Worm (Caenorhabditis elegans) whole organism, mixed stage, embryonic: ENCODE results near the gene M04G7.1.

Experiments used
- M03D4.4 ChIP-seq: sonication (generic microtip); optimal IDR thresholded peaks from 2 replicates; lab custom pipeline; 2017; ENCODE audit warnings: mild to moderate bottlenecking, missing genetic modification characterization, missing compliant biosample characterization
- bed-3 ChIP-seq: fragments of 200-800 bp; sonication (Bioruptor generic); optimal IDR thresholded peaks from 3 replicates; lab custom pipeline; 2018; ENCODE audit warnings: mild to moderate bottlenecking, missing genetic modification characterization, moderate library complexity, missing compliant biosample characterization
- ceh-39 ChIP-seq: fragments of 150-350 bp; optimal IDR thresholded peaks from 2 replicates; lab custom pipeline; 2014; ENCODE audit warnings: missing biosample characterization, missing genetic modification characterization
- ceh-43 ChIP-seq: fragments of 200-800 bp; sonication (Bioruptor generic); optimal IDR thresholded peaks from 2 replicates; lab custom pipeline; 2018; ENCODE audit warnings: mild to moderate bottlenecking, missing genetic modification characterization, moderate library complexity, missing compliant biosample characterization
- ceh-83 ChIP-seq: fragments of 200-800 bp; sonication (Bioruptor generic); optimal IDR thresholded peaks from 2 replicates; lab custom pipeline; 2018; ENCODE audit warnings: mild to moderate bottlenecking, missing genetic modification characterization, missing compliant biosample characterization
- ces-1 ChIP-seq: fragments of 150-350 bp; optimal IDR thresholded peaks from 2 replicates; lab custom pipeline; 2014; ENCODE audit warnings: missing biosample characterization, missing genetic modification reagents, missing genetic modification characterization
- cnd-1 ChIP-seq: fragments of 200-800 bp; sonication (Bioruptor generic); optimal IDR thresholded peaks from 2 replicates; lab custom pipeline; 2018; ENCODE audit warnings: mild to moderate bottlenecking, missing genetic modification characterization, missing compliant biosample characterization
- drap-1 ChIP-seq: fragments of 200-800 bp; sonication (Bioruptor generic); optimal IDR thresholded peaks from 3 replicates; lab custom pipeline; 2018; ENCODE audit warnings: mild to moderate bottlenecking, missing genetic modification characterization, missing compliant biosample characterization
- elt-1 ChIP-seq: sonication (generic microtip); optimal IDR thresholded peaks from 2 replicates; lab custom pipeline; 2017; ENCODE audit warnings: missing genetic modification characterization, mild to moderate bottlenecking, missing compliant biosample characterization, antibody characterized with exemption, moderate library complexity, borderline replicate concordance; ENCODE audit not compliant: insufficient read depth
- elt-3 ChIP-seq: fragments of 150-350 bp; optimal IDR thresholded peaks from 2 replicates; lab custom pipeline; 2014; ENCODE audit warnings: missing biosample characterization, missing genetic modification characterization
- flh-1 ChIP-seq: fragments of 200-800 bp; sonication (Bioruptor generic); optimal IDR thresholded peaks from 2 replicates; lab custom pipeline; 2018; ENCODE audit warnings: mild to moderate bottlenecking, missing genetic modification characterization, moderate library complexity, missing compliant biosample characterization
- ham-2 ChIP-seq: fragments of 200-800 bp; sonication (Bioruptor generic); optimal IDR thresholded peaks from 2 replicates; lab custom pipeline; 2018; ENCODE audit warnings: mild to moderate bottlenecking, missing genetic modification characterization, missing compliant biosample characterization
- hlh-1 ChIP-seq: fragments of 150-350 bp; optimal IDR thresholded peaks from 2 replicates; lab custom pipeline; 2014; ENCODE audit warnings: missing biosample characterization, missing genetic modification reagents, missing genetic modification characterization
- lin-13 ChIP-seq: fragments of 150-350 bp; optimal IDR thresholded peaks from 2 replicates; lab custom pipeline; 2014; ENCODE audit warnings: missing biosample characterization, missing genetic modification characterization
- lin-32 ChIP-seq: fragments of 200-800 bp; sonication (Bioruptor generic); optimal IDR thresholded peaks from 2 replicates; lab custom pipeline; 2018; ENCODE audit warnings: mild to moderate bottlenecking, missing genetic modification characterization, missing compliant biosample characterization
- lsy-2 ChIP-seq: fragments of 150-350 bp; optimal IDR thresholded peaks from 2 replicates; lab custom pipeline; 2014; ENCODE audit warnings: missing biosample characterization, missing genetic modification characterization
- mab-5 ChIP-seq: fragments of 150-350 bp; optimal IDR thresholded peaks from 2 replicates; lab custom pipeline; 2014; ENCODE audit warnings: missing biosample characterization, missing genetic modification characterization
- mep-1 ChIP-seq: fragments of 150-350 bp; optimal IDR thresholded peaks from 2 replicates; lab custom pipeline; 2017; ENCODE audit warnings: missing biosample characterization, missing genetic modification reagents, missing genetic modification characterization, inconsistent platforms
- mls-2 ChIP-seq: sonication (generic microtip); optimal IDR thresholded peaks from 2 replicates; lab custom pipeline; 2016; ENCODE audit warnings: mild to moderate bottlenecking, missing genetic modification characterization, moderate library complexity, missing compliant biosample characterization
- nhr-12 ChIP-seq: fragments of 150-350 bp; optimal IDR thresholded peaks from 2 replicates; lab custom pipeline; 2014; ENCODE audit warnings: missing biosample characterization, missing genetic modification characterization
- nhr-2 ChIP-seq: fragments of 150-350 bp; optimal IDR thresholded peaks from 2 replicates; lab custom pipeline; 2014; ENCODE audit warnings: missing biosample characterization, missing genetic modification characterization
- nhr-237 ChIP-seq: fragments of 150-350 bp; optimal IDR thresholded peaks from 2 replicates; lab custom pipeline; 2014; ENCODE audit warnings: missing biosample characterization, missing genetic modification characterization
- nhr-28 ChIP-seq: fragments of 150-350 bp; optimal IDR thresholded peaks from 2 replicates; lab custom pipeline; 2014; ENCODE audit warnings: missing biosample characterization, missing genetic modification characterization
- pha-4 ChIP-seq: fragments of 150-350 bp; optimal IDR thresholded peaks from 2 replicates; lab custom pipeline; 2018; ENCODE audit warnings: missing biosample characterization, missing genetic modification reagents, missing genetic modification characterization
- sem-2 ChIP-seq: fragments of 200-800 bp; sonication (Bioruptor generic); optimal IDR thresholded peaks from 2 replicates; lab custom pipeline; 2018; ENCODE audit warnings: mild to moderate bottlenecking, missing genetic modification characterization, missing compliant biosample characterization
- snpc-4 ChIP-seq: fragments of 150-350 bp; optimal IDR thresholded peaks from 2 replicates; lab custom pipeline; 2014; ENCODE audit warnings: missing biosample characterization, missing genetic modification characterization
- sptf-1 ChIP-seq: sonication (generic microtip); optimal IDR thresholded peaks from 2 replicates; lab custom pipeline; 2017; ENCODE audit warnings: mild to moderate bottlenecking, missing genetic modification characterization, moderate library complexity, missing compliant biosample characterization
- tbx-8 ChIP-seq: fragments of 200-800 bp; sonication (Bioruptor generic); optimal IDR thresholded peaks from 2 replicates; lab custom pipeline; 2018; ENCODE audit warnings: mild to moderate bottlenecking, missing genetic modification characterization, moderate library complexity, missing compliant biosample characterization
- unc-120 ChIP-seq: sonication (generic microtip); optimal IDR thresholded peaks from 2 replicates; lab custom pipeline; 2017; ENCODE audit warnings: missing genetic modification characterization, missing compliant biosample characterization; ENCODE audit not compliant: poor library complexity, severe bottlenecking
- unc-39 ChIP-seq: fragments of 150-350 bp; optimal IDR thresholded peaks from 2 replicates; lab custom pipeline; 2014; ENCODE audit warnings: missing biosample characterization, missing genetic modification characterization
- unc-62 ChIP-seq: fragments of 150-350 bp; optimal IDR thresholded peaks from 2 replicates; lab custom pipeline; 2014; ENCODE audit warnings: missing biosample characterization, missing genetic modification reagents, missing genetic modification characterization
- zip-8 ChIP-seq: fragments of 150-350 bp; optimal IDR thresholded peaks from 2 replicates; lab custom pipeline; 2014; ENCODE audit warnings: missing biosample characterization, missing genetic modification characterization
- ztf-11 ChIP-seq: fragments of 150-350 bp; optimal IDR thresholded peaks from 2 replicates; lab custom pipeline; 2014; ENCODE audit warnings: missing biosample characterization, missing genetic modification characterization

The M04G7.1 gene

DNA sequence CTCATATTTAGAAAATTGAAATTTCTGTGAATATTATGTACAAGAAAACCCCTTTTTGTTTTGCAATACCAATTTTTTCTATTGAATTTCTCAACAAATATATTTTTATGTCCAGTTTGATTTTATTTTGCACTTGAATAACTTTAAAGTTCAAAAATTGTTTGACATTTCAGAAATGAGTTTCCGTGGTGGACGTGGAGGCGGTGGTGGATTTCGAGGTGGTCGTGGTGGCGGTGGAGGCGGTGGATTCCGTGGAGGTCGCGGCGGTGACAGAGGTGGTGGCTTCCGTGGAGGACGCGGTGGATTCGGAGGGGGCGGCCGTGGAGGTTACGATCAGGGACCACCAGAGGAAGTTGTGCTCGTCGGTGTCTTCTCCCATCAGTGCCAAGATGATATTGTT is 29.6 kb upstream of the M04G7.1 start, which contains the start of gene garr-1:
Gene garr-1, plus strand, starts transcription at position 174 of the 400 bp plus-strand sequence.
- TF ChIP-seq sem-2 (GFP tag; lab: Kevin White, UChicago) (no peak), tbx-8 (GFP tag; lab: Kevin White, UChicago) (no peak), lsy-2 (no peak), ceh-39 (no peak), nhr-28 (tag; lab: Kevin White, UChicago) (no peak), pha-4 (tag; lab: Kevin White, UChicago) (no peak), ztf-11 (no peak), bed-3 (GFP tag; lab: Kevin White, UChicago) (no peak), unc-120 (tag; lab: Kevin White, UChicago) (no peak), drap-1 (GFP tag; lab: Kevin White, UChicago) (no peak), nhr-2 (tag; lab: Kevin White, UChicago) (no peak), mep-1 (tag; lab: Kevin White, UChicago) (no peak), ham-2 (GFP tag; lab: Kevin White, UChicago) (no peak), zip-8 (no peak)

DNA sequence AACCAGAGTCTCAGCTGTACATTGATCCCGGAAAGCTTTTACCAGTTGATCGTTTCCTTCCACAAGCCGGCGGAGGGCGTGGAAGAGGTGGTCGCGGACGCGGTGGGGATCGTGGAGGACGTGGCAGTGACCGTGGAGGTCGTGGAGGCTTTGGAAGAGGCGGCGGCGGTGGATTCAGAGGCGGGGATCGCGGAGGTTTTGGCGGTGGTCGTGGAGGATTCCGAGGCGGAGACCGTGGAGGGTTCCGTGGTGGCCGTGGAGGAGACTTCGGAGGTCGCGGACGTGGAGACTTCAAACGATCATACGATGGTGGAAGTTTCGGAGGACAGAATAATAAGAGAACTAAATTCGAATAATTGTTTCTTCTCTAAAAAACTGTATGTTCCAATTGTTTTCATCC is 29.0 kb upstream of the M04G7.1 start:
- TF ChIP-seq snpc-4 (tag; lab: Kevin White, UChicago): no peak
- TF ChIP-seq unc-39 (tag; lab: Kevin White, UChicago): no peak
- TF ChIP-seq, all 35 proteins: peak for 0

DNA sequence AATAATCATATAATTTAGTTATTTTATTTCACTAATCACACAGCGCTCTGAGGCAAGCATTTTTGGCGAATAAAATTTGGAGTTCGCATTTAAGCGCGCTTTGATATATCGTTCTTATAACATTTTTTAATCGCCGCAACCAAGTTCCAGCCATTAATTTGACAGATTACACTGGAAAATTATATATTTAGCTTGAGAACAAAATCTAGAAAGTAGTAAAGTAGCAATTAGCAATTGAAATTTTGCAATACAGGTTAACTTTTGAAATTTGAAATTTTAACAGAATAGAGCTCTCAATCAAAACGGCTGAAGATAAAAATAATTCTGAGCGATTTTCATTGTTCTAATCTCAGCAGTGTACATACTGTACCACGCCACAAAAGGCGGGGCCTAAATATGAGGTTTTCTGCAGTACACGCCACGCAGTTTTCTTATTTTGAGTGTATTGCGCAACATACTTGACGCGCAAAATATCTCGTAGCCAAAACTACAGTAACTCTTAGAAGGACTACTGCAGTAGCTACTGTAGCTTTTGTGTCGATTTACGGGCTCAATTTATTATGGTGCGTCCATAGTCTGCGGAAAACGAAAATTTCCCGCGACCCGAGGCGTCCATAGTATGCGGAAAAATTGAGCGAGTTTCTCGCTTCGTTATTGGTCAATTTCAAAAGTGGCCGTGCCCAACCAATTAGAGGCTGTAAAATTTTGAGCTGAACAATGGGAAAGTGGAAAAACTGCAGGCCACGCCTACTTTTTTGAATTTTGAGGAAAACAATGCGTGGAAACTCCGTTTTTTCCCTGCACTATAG is 28.3 kb upstream of the M04G7.1 start:
- TF ChIP-seq unc-120 (tag; lab: Kevin White, UChicago) (no peak), mab-5 (tag; lab: Kevin White, UChicago) (no peak), cnd-1 (tag; lab: Kevin White, UChicago) (no peak), zip-8 (peak; percentile 34), ceh-83 (no peak)

DNA sequence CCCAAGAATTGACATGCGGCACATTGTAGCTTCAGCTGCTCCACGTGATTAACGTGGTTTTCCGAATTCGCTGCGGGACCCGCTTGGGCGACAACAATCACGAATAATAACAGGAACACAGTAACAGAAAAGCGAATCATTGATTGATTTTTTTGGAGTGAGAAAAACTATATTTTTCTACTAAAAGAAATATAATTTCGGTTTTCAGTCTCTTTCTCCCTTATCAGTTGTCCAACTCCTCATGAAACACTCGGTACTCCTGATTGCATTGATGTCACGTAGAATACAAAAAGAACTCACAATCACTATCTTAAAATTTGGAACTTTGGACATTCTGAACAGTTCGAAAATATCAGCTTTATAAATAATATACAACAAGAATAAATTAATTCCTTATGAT is 26.7 kb upstream of the M04G7.1 start, which contains the start of gene Y66H1A.5:
Gene Y66H1A.5, minus strand, starts transcription at position 265 of the 400 bp plus-strand sequence.
- TF ChIP-seq unc-62 (GFP tag; lab: Kevin White, UChicago) (no peak), tbx-8 (GFP tag; lab: Kevin White, UChicago) (no peak), sem-2 (GFP tag; lab: Kevin White, UChicago) (no peak), nhr-12 (tag; lab: Kevin White, UChicago) (no peak), hlh-1 (tag; lab: Kevin White, UChicago) (no peak), elt-1 (no peak), lin-32 (GFP tag; lab: Kevin White, UChicago) (no peak), elt-3 (tag; lab: Kevin White, UChicago) (no peak), lin-13 (tag; lab: Kevin White, UChicago) (no peak), flh-1 (GFP tag; lab: Kevin White, UChicago) (no peak), mab-5 (tag; lab: Kevin White, UChicago) (no peak), mep-1 (tag; lab: Kevin White, UChicago) (no peak), sptf-1 (tag; lab: Kevin White, UChicago) (no peak), M03D4.4 (no peak), lsy-2 (no peak)

DNA sequence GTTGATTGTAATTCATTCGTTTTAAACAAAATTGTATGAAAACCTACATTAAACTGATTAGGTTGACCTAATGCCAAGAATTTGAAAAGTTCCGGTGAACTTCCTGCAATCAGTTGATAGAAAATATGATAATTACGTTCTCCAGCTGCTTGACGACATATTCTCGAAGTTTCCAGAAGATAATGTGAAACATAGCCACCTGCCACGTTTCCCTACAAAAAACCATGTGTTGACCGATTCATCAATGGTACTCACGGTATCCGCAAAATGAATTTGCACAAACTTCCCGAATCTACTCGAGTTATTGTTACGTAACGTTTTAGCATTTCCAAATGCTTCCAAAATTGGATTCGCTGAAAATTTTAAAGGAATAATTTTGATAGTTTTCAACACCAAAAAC is 17.2 kb upstream of the M04G7.1 start:
- TF ChIP-seq ceh-39: no peak
- no peak for TF ChIP-seq unc-39 (tag; lab: Kevin White, UChicago)
- TF ChIP-seq hlh-1 (tag; lab: Kevin White, UChicago): no peak
- TF ChIP-seq sptf-1 (tag; lab: Kevin White, UChicago): no peak
- no peak for TF ChIP-seq mep-1 (tag; lab: Kevin White, UChicago)
- no peak for TF ChIP-seq sem-2 (GFP tag; lab: Kevin White, UChicago)
- TF ChIP-seq ceh-83: no peak

DNA sequence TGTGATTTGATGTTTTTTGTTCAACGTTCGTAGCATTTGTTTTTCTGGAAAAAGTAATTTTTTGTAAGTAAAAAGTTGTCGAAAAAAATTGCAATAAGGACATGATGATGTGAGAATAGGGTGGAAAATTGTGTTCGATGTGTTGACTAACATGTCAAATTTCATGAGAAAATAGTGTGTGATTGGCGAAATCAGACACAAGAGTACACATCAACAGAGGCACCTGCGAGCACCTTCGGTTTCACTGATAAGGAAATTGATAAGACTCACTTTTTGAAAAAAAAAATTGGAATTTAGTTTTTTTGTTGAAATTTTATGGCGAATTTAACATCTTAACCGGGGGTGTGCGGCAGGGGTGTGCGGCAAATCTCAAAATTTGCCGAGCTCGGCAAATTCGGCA is 15.1 kb upstream of the M04G7.1 start, which contains the start of gene hum-8:
Gene hum-8, minus strand, starts transcription at position 46 of the 400 bp plus-strand sequence.
- TF ChIP-seq nhr-12 (tag; lab: Kevin White, UChicago): no peak
- no peak for TF ChIP-seq ceh-83
- TF ChIP-seq mab-5 (tag; lab: Kevin White, UChicago): no peak
- TF ChIP-seq unc-39 (tag; lab: Kevin White, UChicago): no peak
- TF ChIP-seq drap-1 (GFP tag; lab: Kevin White, UChicago): no peak
- TF ChIP-seq snpc-4 (tag; lab: Kevin White, UChicago): no peak
- TF ChIP-seq ces-1 (GFP tag; lab: Kevin White, UChicago): no peak
- no peak for TF ChIP-seq unc-120 (tag; lab: Kevin White, UChicago)
- no peak for TF ChIP-seq nhr-237
- no peak for TF ChIP-seq M03D4.4
- TF ChIP-seq mls-2: no peak
- TF ChIP-seq sptf-1 (tag; lab: Kevin White, UChicago): no peak
- TF ChIP-seq elt-1: no peak
- TF ChIP-seq cnd-1 (tag; lab: Kevin White, UChicago): no peak
- TF ChIP-seq flh-1 (GFP tag; lab: Kevin White, UChicago): no peak
- TF ChIP-seq ceh-39: no peak
- no peak for TF ChIP-seq ceh-43 (GFP tag; lab: Kevin White, UChicago)
- no peak for TF ChIP-seq lin-13 (tag; lab: Kevin White, UChicago)
- TF ChIP-seq hlh-1 (tag; lab: Kevin White, UChicago): no peak
